Worm (Caenorhabditis elegans): ENCODE results near the gene srh-31.

The srh-31 gene

ce11 chrV:17723142-17723781, 16.1 kb downstream of the srh-31 start (continued):
- TF ChIP-seq nhr-90 (tag; optimal IDR thresholded peaks at IDR 0.05; ENCODE audit: poor library complexity) = no peak
- TF ChIP-seq nhr-77 (tag; optimal IDR thresholded peaks at IDR 0.05) = no peak
- TF ChIP-seq nhr-20 (tag; optimal IDR thresholded peaks at IDR 0.05) = peak; percentile 17
- no peak for TF ChIP-seq ceh-8 (GFP tag; optimal IDR thresholded peaks at IDR 0.05)
- no peak for TF ChIP-seq C34B4.2 (tag; optimal IDR thresholded peaks at IDR 0.05)
- TF ChIP-seq C04F5.9 (tag; optimal IDR thresholded peaks at IDR 0.05) = no peak
- no peak for TF ChIP-seq ceh-90 (tag; optimal IDR thresholded peaks at IDR 0.05)
- TF ChIP-seq lsy-2 (tag; optimal IDR thresholded peaks at IDR 0.05) = no peak
- no peak for TF ChIP-seq nhr-47 (tag; optimal IDR thresholded peaks at IDR 0.05)
- no peak for TF ChIP-seq aha-1 (tag; optimal IDR thresholded peaks at IDR 0.05)
- TF ChIP-seq vab-15 (tag; optimal IDR thresholded peaks at IDR 0.05) = no peak
- TF ChIP-seq elt-2 (tag; optimal IDR thresholded peaks at IDR 0.05) = peak; percentile 17
- TF ChIP-seq nhr-28 (tag; optimal IDR thresholded peaks at IDR 0.05) = no peak
- TF ChIP-seq zip-4 (GFP tag; optimal IDR thresholded peaks at IDR 0.05) = no peak
- no peak for TF ChIP-seq hlh-17 (GFP tag; optimal IDR thresholded peaks at IDR 0.05; ENCODE audit: borderline replicate concordance)
- TF ChIP-seq nhr-19 (GFP tag; conservative IDR thresholded peaks at IDR 0.05) = peak; percentile 73
- TF ChIP-seq egl-27 (tag; optimal IDR thresholded peaks at IDR 0.05) = no peak
- TF ChIP-seq ama-1 (optimal IDR thresholded peaks at IDR 0.05) = no peak
- TF ChIP-seq lin-39 (tag; optimal IDR thresholded peaks at IDR 0.05) = no peak

- TF ChIP-seq mep-1 (tag; optimal IDR thresholded peaks at IDR 0.05) = no peak
- no peak for TF ChIP-seq vab-15 (tag; optimal IDR thresholded peaks at IDR 0.05)
- TF ChIP-seq unc-62 (GFP tag; optimal IDR thresholded peaks at IDR 0.05) = no peak
- no peak for TF ChIP-seq mef-2 (tag; optimal IDR thresholded peaks at IDR 0.05)
- TF ChIP-seq fkh-8 (tag; optimal IDR thresholded peaks at IDR 0.05) = no peak
- TF ChIP-seq lin-15B (tag; optimal IDR thresholded peaks at IDR 0.05) = no peak
- TF ChIP-seq ztf-4 (tag; optimal IDR thresholded peaks at IDR 0.05) = no peak
These were observed 17.6 kb downstream of the srh-31 start, which contains the start of gene fat-5 for ce11 chrV:17724704-17725103. fat-5 (plus strand) TSS chrV:17725004.

ce11 chrV:17728336-17728735, 21.2 kb downstream of the srh-31 start:
- TF ChIP-seq sptf-1 (tag; optimal IDR thresholded peaks at IDR 0.05) (no peak), ets-5 (GFP tag; IDR thresholded peaks at IDR 0.05) (no peak), ces-1 (GFP tag; optimal IDR thresholded peaks at IDR 0.05) (no peak), ama-1 (optimal IDR thresholded peaks at IDR 0.05) (no peak), rnt-1 (tag; optimal IDR thresholded peaks at IDR 0.05) (no peak), unc-130 (tag; optimal IDR thresholded peaks at IDR 0.05) (no peak), fos-1 (tag; optimal IDR thresholded peaks at IDR 0.05) (no peak)

- TF ChIP-seq nhr-19 (GFP tag; conservative IDR thresholded peaks at IDR 0.05) = peak; percentile 47
- no peak for TF ChIP-seq ets-5 (GFP tag; IDR thresholded peaks at IDR 0.05)
- peak; percentile 4 for TF ChIP-seq nhr-20 (tag; optimal IDR thresholded peaks at IDR 0.05)
- TF ChIP-seq mdl-1 (tag; optimal IDR thresholded peaks at IDR 0.05) = no peak
- TF ChIP-seq nhr-11 (tag; optimal IDR thresholded peaks at IDR 0.05) = peak; percentile 33
- TF ChIP-seq unc-98 (GFP tag; IDR thresholded peaks at IDR 0.05) = no peak
- TF ChIP-seq ama-1 (optimal IDR thresholded peaks at IDR 0.05) = no peak
- peak; percentile 70 for TF ChIP-seq nhr-71 (tag; optimal IDR thresholded peaks at IDR 0.05)
- peak; percentile 53 for TF ChIP-seq lin-14 (GFP tag; optimal IDR thresholded peaks at IDR 0.05)
- no peak for TF ChIP-seq jun-1 (tag; optimal IDR thresholded peaks at IDR 0.05)
- peak; percentile 74 for TF ChIP-seq rnt-1 (tag; optimal IDR thresholded peaks at IDR 0.05)
- TF ChIP-seq blmp-1 (tag; optimal IDR thresholded peaks at IDR 0.05) = no peak
- peak; percentile 3 for TF ChIP-seq tbx-2 (tag; optimal IDR thresholded peaks at IDR 0.05)
- TF ChIP-seq unc-30 (tag; optimal IDR thresholded peaks at IDR 0.05) = no peak
- TF ChIP-seq efl-1 (optimal IDR thresholded peaks at IDR 0.05) = no peak
- peak in 1 of 2 experiments; percentile 75 for TF ChIP-seq efl-1 (GFP tag; optimal IDR thresholded peaks at IDR 0.05 in 1 of 2)
- no peak for TF ChIP-seq nhr-47 (tag; optimal IDR thresholded peaks at IDR 0.05)
- peak; percentile 69 for TF ChIP-seq vab-15 (tag; optimal IDR thresholded peaks at IDR 0.05)
- TF ChIP-seq nhr-28 (tag; optimal IDR thresholded peaks at IDR 0.05) = no peak
- TF ChIP-seq lir-3 (tag; optimal IDR thresholded peaks at IDR 0.05; ENCODE audit: poor library complexity) = no peak
- TF ChIP-seq lsy-2 (tag; optimal IDR thresholded peaks at IDR 0.05) = peak in 1 of 2 experiments; percentile 32
- no peak for TF ChIP-seq mab-9 (GFP tag; IDR thresholded peaks at IDR 0.05)
- no peak for TF ChIP-seq snpc-4 (tag; optimal IDR thresholded peaks at IDR 0.05)
- TF ChIP-seq lin-39 (tag; optimal IDR thresholded peaks at IDR 0.05) = peak; percentile 68
These were observed 21.6 kb downstream of the srh-31 start for ce11 chrV:17728757-17729156.

Data from whole organism, L1 larva.